Worm (Caenorhabditis elegans): ENCODE data around the gene T19C3.2.
A peak's percentile ranks its signal among the peaks of the same experiment; 100 is the strongest.

T19C3.2 gene

DNA sequence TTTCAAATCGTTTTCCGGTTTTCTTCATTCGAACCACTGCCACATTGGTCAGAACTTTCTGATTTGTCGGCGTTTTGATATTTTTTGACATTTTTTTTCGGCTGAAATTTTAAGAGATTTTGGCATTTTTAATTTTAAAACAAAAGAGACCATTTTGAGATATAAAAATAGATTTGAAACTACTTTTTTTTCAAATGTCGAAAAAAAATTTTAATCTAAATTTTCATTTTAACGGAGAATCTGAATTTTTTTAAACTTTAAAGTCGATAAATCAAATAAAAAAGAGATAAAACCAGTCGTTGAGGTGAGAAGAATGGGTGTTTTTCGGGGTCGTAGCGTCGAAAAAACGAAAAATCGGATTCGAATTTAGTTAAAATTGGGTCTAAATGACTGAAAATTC is 21.0 kb upstream of the T19C3.2 start, which contains the start of gene sbds-1:
TSS of gene sbds-1 (minus strand) at position 101 of the 400 bp plus-strand sequence.
- TF ChIP-seq nhr-179 (tag; optimal IDR thresholded peaks at IDR 0.05) (no peak), madf-3 (GFP tag; IDR thresholded peaks at IDR 0.05) (no peak), lin-26 (GFP tag; IDR thresholded peaks at IDR 0.05) (no peak), snpc-1.3 (tag; optimal IDR thresholded peaks at IDR 0.05; ENCODE audit: insufficient read depth) (no peak), snpc-1.1 (tag; optimal IDR thresholded peaks at IDR 0.05; ENCODE audit: insufficient read depth) (no peak)

DNA sequence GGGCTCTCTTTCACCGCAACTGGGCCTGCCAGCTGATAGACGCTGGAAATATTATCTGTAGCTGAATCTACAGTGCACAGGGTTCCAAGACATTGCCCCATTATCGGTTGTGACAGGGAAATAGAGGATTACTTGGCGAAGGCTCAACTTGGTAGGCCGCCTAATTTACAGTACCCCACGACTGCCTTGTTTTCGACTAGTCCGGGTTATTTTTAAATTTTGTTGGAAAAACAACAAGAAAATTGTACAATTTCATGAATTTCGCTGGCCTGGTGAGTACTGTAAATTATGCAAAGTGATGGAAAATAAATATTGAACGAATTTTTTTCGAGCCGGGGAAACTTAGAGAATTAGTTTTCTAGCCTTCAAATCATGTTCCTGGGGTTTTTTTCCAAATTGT is 18.7 kb upstream of the T19C3.2 start, which contains the start of gene T19C3.7:
TSS of gene T19C3.7 (minus strand) at position 101 of the 400 bp plus-strand sequence.
- TF ChIP-seq unc-62 (GFP tag; optimal IDR thresholded peaks at IDR 0.05) = no peak
- TF ChIP-seq ztf-18 (tag; optimal IDR thresholded peaks at IDR 0.05) = no peak
- no peak for TF ChIP-seq T26A5.8 (tag; optimal IDR thresholded peaks at IDR 0.05)
- no peak for TF ChIP-seq ztf-26 (tag; optimal IDR thresholded peaks at IDR 0.05)
- no peak for TF ChIP-seq dpl-1 (GFP tag; optimal IDR thresholded peaks at IDR 0.05)

DNA sequence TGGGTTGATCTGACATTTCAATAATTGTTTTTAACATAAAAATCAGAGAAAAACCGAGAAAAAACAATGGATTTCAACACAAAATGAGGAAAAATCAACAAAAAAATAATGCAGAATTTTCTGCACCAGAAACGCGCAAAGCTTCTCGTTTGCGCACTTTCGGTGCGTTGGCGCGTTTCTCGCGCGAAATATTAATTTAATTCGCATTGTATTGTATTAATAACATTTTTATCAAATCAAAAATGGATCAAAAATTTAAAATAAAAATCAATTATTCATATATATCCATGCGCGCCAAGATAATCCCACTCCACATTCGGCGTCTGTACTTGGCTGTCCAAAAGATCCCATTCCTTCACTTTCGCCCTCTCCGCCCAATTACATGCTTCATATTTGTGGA is 17.3 kb upstream of the T19C3.2 start, which contains the start of gene fem-2:
TSS of gene fem-2 (minus strand) at position 9 of the 400 bp plus-strand sequence.
- TF ChIP-seq lin-40 (tag; optimal IDR thresholded peaks at IDR 0.05) (peak; percentile 31), mcd-1 (GFP tag; IDR thresholded peaks at IDR 0.05) (peak; percentile 66), attf-5 (GFP tag; optimal IDR thresholded peaks at IDR 0.05) (peak; percentile 2), efl-1 (GFP tag; optimal IDR thresholded peaks at IDR 0.05) (peak; percentile 36), nhr-80 (tag; optimal IDR thresholded peaks at IDR 0.05) (no peak), hmg-1.2 (GFP tag; IDR thresholded peaks at IDR 0.05) (peak; percentile 13; the same call in 1 of the 2 replicates), cebp-1 (GFP tag; IDR thresholded peaks at IDR 0.05) (no peak), cebp-1 (tag; optimal IDR thresholded peaks at IDR 0.05) (peak; percentile 26), lsl-1 (GFP tag; optimal IDR thresholded peaks at IDR 0.05) (peak; percentile 35), T07F8.4 (tag; optimal IDR thresholded peaks at IDR 0.05) (no peak), ztf-18 (tag; optimal IDR thresholded peaks at IDR 0.05) (peak; percentile 91), D2030.7 (GFP tag; IDR thresholded peaks at IDR 0.05) (peak; percentile 28; the same call in 1 of the 2 replicates), let-526 (GFP tag; IDR thresholded peaks at IDR 0.05) (no peak)

DNA sequence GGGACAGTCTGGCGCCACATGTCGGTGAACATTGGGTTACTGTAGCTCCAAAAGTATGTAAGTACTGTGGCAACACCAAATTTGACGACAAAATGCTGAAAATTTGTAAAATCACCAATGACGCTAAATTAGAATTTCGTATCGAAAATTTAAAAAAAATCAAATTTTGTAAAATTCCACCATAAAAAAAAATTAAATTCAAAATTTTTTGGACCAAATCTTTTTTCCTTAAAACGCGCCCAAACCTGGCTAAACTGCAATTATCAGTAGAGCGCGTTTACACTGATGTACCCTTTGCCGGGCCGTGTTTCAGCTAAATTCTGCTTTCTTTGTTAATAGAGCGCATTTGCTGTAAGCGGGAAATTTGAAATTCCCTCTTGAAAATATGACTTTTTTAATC is 14.1 kb upstream of the T19C3.2 start, which contains the start of gene T19C3.6:
TSS of gene T19C3.6 (minus strand) at position 101 of the 400 bp plus-strand sequence.
- TF ChIP-seq him-1 (tag; optimal IDR thresholded peaks at IDR 0.05) (peak; percentile 35), mcd-1 (GFP tag; IDR thresholded peaks at IDR 0.05) (peak; percentile 45; the same call in 1 of the 2 replicates), ceh-27 (GFP tag; optimal IDR thresholded peaks at IDR 0.05) (no peak), lsl-1 (GFP tag; optimal IDR thresholded peaks at IDR 0.05) (peak; percentile 36), dpl-1 (GFP tag; optimal IDR thresholded peaks at IDR 0.05) (no peak), bed-2 (GFP tag; IDR thresholded peaks at IDR 0.05) (no peak)

DNA sequence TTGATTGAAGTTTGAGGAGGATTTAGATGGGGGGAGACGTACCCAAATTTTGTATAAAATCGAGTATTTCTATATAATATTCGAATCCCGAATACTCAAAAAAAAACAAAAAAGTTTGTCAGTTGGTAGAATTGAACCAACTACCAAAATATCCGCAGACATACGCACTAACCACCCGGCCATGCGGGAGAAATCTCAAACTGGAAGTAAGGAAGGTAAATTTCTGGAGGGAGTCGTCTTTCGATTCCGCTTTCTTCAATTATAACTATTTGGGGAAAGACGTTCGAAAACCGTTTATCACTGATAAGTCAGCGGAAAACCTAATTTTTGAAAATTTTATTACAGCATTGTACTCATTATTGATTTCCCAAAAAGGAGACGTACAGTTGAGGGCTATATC is 11.6 kb upstream of the T19C3.2 start:
- TF ChIP-seq mcd-1 (GFP tag; IDR thresholded peaks at IDR 0.05) = peak; percentile 49
- TF ChIP-seq ztf-25 (GFP tag; IDR thresholded peaks at IDR 0.05) = 0 out of 2 replicates have a peak, but pooled peaks have one; percentile 57
- TF ChIP-seq rpc-1 (optimal IDR thresholded peaks at IDR 0.05) = peak; percentile 6
- TF ChIP-seq rpc-1 (tag; optimal IDR thresholded peaks at IDR 0.05) = peak; percentile 47
- TF ChIP-seq B0261.1 (tag; optimal IDR thresholded peaks at IDR 0.05) = peak; percentile 58
- peak; percentile 54 for TF ChIP-seq lin-26 (GFP tag; IDR thresholded peaks at IDR 0.05)
- TF ChIP-seq Y56A3A.18 (GFP tag; IDR thresholded peaks at IDR 0.05) = peak; percentile 75; the same call in 1 of the 2 replicates
- TF ChIP-seq hmg-1.2 (GFP tag; IDR thresholded peaks at IDR 0.05) = peak; percentile 44
- 0 out of 2 replicates have a peak, but pooled peaks have one; percentile 21 for TF ChIP-seq dox-1 (GFP tag; IDR thresholded peaks at IDR 0.05)
- TF ChIP-seq Y53G8AR.9 (GFP tag; conservative IDR thresholded peaks at IDR 0.05) = 0 out of 2 replicates have a peak, but pooled peaks have one; percentile 42
- TF ChIP-seq tbp1 (GFP tag; optimal IDR thresholded peaks at IDR 0.05) = peak; percentile 84
- TF ChIP-seq aptf-3 (GFP tag; IDR thresholded peaks at IDR 0.05) = 0 out of 2 replicates have a peak, but pooled peaks have one; percentile 31
- peak; percentile 65 for TF ChIP-seq nfyb-1 (GFP tag; IDR thresholded peaks at IDR 0.05)
